Worm (Caenorhabditis elegans) whole organism, L1 larva: Measurements from ENCODE around the gene col-81.

ENCODE experiments used
- aly-2 ChIP-seq: fragments of 150-350 bp; optimal IDR thresholded peaks from 2 replicates; lab custom pipeline; 2014; ENCODE audit warnings: missing biosample characterization, missing genetic modification characterization
- blmp-1 ChIP-seq: fragments of 150-350 bp; optimal IDR thresholded peaks from 2 replicates; lab custom pipeline; 2014; ENCODE audit warnings: missing biosample characterization, missing genetic modification characterization
- dpl-1 ChIP-seq, 3 experiments: fragments of 150-350 bp in 2 of 3; sonication (generic microtip) in 1 of 3; optimal IDR thresholded peaks; 2 replicates each; lab custom pipeline; 2014 to 2017; ENCODE audit warnings: missing biosample characterization in 3 of 3, missing genetic modification characterization in 3 of 3, missing genetic modification reagents in 3 of 3
- efl-1 ChIP-seq, 4 experiments: fragments of 150-350 bp; optimal IDR thresholded peaks in 3 of 4; peaks in 1 of 4; 1 replicate in 1 of 4; 2 replicates in 3 of 4; lab custom pipeline; 2014; ENCODE audit warnings: missing biosample characterization in 2 of 4, missing genetic modification characterization in 2 of 4, missing genetic modification reagents in 2 of 4
- lin-15B ChIP-seq: fragments of 150-350 bp; sonication (generic microtip); optimal IDR thresholded peaks from 3 replicates; lab custom pipeline; 2014; ENCODE audit warnings: missing biosample characterization, missing genetic modification characterization
- nhr-237 ChIP-seq: fragments of 150-350 bp; optimal IDR thresholded peaks from 2 replicates; lab custom pipeline; 2014; ENCODE audit warnings: missing biosample characterization, missing genetic modification characterization
- pag-3 ChIP-seq: sonication (generic microtip); optimal IDR thresholded peaks from 2 replicates; lab custom pipeline; 2017; ENCODE audit warnings: missing genetic modification characterization, mild to moderate bottlenecking, missing compliant biosample characterization, antibody characterized with exemption, borderline replicate concordance; ENCODE audit not compliant: insufficient read depth
- pqm-1 ChIP-seq: sonication (generic microtip); optimal IDR thresholded peaks from 3 replicates; lab custom pipeline; 2017; ENCODE audit warnings: missing biosample characterization, missing genetic modification characterization
- sox-4 ChIP-seq: sonication (generic microtip); optimal IDR thresholded peaks from 2 replicates; lab custom pipeline; 2016; ENCODE audit warnings: missing genetic modification characterization, missing compliant biosample characterization
- zag-1 ChIP-seq: fragments of 150-350 bp; optimal IDR thresholded peaks from 2 replicates; lab custom pipeline; 2014; ENCODE audit warnings: missing biosample characterization, missing genetic modification characterization

- no peak for TF ChIP-seq zag-1 (tag; lab: Kevin White, UChicago)
- TF ChIP-seq pqm-1 (tag; lab: Kevin White, UChicago), result no peak
- TF ChIP-seq pag-3 (tag; lab: Kevin White, UChicago), result no peak
- no peak for TF ChIP-seq aly-2 (tag; lab: Kevin White, UChicago)
- TF ChIP-seq lin-15B (tag; lab: Kevin White, UChicago), result no peak
- no peak for TF ChIP-seq dpl-1 (GFP tag; optimal IDR thresholded peaks at IDR 0.05; lab: Kevin White, UChicago)
- TF ChIP-seq efl-1 (optimal IDR thresholded peaks at IDR 0.05; lab: Kevin White, UChicago), result no peak
- no peak for TF ChIP-seq efl-1 (GFP tag; optimal IDR thresholded peaks at IDR 0.05 in 1 of 2; lab: Kevin White, UChicago)
- no peak for TF ChIP-seq sox-4 (tag; lab: Kevin White, UChicago)
- no peak for TF ChIP-seq blmp-1 (tag; lab: Kevin White, UChicago)
- TF ChIP-seq nhr-237 (tag; lab: Kevin White, UChicago), result no peak
These were observed 19.2 kb upstream of the col-81 start for ce11 chrII:11032812-11033211.
